Worm (Caenorhabditis elegans) whole organism, young adult: ENCODE measurements around the gene metr-1.
A peak's percentile ranks its signal among the peaks of the same experiment; 100 is the strongest.

Experiments
- B0019.2 ChIP-seq: fragments of 200-800 bp; sonication (Bioruptor generic); conservative IDR thresholded peaks from 2 replicates; pipeline ENCODE4 v1.3.6; 2022; ENCODE audit warnings: missing genetic modification reagents, missing genetic modification characterization, missing compliant biosample characterization
- B0035.1 ChIP-seq: sonication (generic microtip); optimal IDR thresholded peaks from 2 replicates; lab custom pipeline; 2016; ENCODE audit warnings: missing genetic modification characterization, mild to moderate bottlenecking, missing compliant biosample characterization, missing genotype, missing genetic modification reagents
- F33H1.4 ChIP-seq: fragments of 200-800 bp; sonication (Bioruptor generic); IDR thresholded peaks from 2 replicates; pipeline ENCODE4 v1.3.6; 2022; ENCODE audit warnings: missing genetic modification reagents, missing genetic modification characterization, missing compliant biosample characterization
- F37B4.10 ChIP-seq: fragments of 200-800 bp; sonication (Bioruptor generic); IDR thresholded peaks from 2 replicates; pipeline ENCODE4 v1.3.6; 2022; ENCODE audit warnings: missing genetic modification characterization, missing compliant biosample characterization
- F39B2.1 ChIP-seq: fragments of 200-800 bp; sonication (Bioruptor generic); IDR thresholded peaks from 2 replicates; pipeline ENCODE4 v1.3.6; 2022; ENCODE audit warnings: missing genetic modification reagents, missing genetic modification characterization, missing compliant biosample characterization
- F49E8.2 ChIP-seq: sonication (generic microtip); optimal IDR thresholded peaks from 3 replicates; lab custom pipeline; 2017; ENCODE audit warnings: missing genetic modification characterization, mild to moderate bottlenecking, missing compliant biosample characterization, antibody characterized with exemption, moderate library complexity; ENCODE audit not compliant: insufficient read depth
- F57A8.1 ChIP-seq: fragments of 200-800 bp; sonication (Bioruptor generic); optimal IDR thresholded peaks from 2 replicates; lab custom pipeline; 2018; ENCODE audit warnings: mild to moderate bottlenecking, missing genetic modification characterization, moderate library complexity, missing compliant biosample characterization
- F57C9.4 ChIP-seq: sonication (generic microtip); optimal IDR thresholded peaks from 2 replicates; lab custom pipeline; 2017; ENCODE audit warnings: mild to moderate bottlenecking, missing genetic modification characterization, missing compliant biosample characterization
- Y56A3A.18 ChIP-seq: fragments of 200-800 bp; sonication (Bioruptor generic); IDR thresholded peaks from 2 replicates; pipeline ENCODE4 v1.3.6; 2022; ENCODE audit warnings: missing genetic modification reagents, missing genetic modification characterization, missing compliant biosample characterization
- Y67H2A.10 ChIP-seq: fragments of 200-800 bp; sonication (Bioruptor generic); conservative IDR thresholded peaks from 2 replicates; pipeline ENCODE4 v1.3.6; 2022; ENCODE audit warnings: missing genetic modification reagents, missing genetic modification characterization, missing compliant biosample characterization
- Y95B8A.8 ChIP-seq: fragments of 200-800 bp; sonication (Bioruptor generic); IDR thresholded peaks from 2 replicates; pipeline ENCODE4 v1.3.6; 2022; ENCODE audit warnings: missing genetic modification reagents, missing genetic modification characterization, missing compliant biosample characterization
- ZK185.1 ChIP-seq: sonication (generic microtip); optimal IDR thresholded peaks from 2 replicates; lab custom pipeline; 2016; ENCODE audit warnings: mild to moderate bottlenecking, missing genetic modification characterization, missing compliant biosample characterization; ENCODE audit not compliant: poor library complexity, severe bottlenecking
- akir-1 ChIP-seq: fragments of 200-800 bp; sonication (Bioruptor generic); optimal IDR thresholded peaks from 2 replicates; lab custom pipeline; 2018; ENCODE audit warnings: mild to moderate bottlenecking, missing genetic modification characterization, moderate library complexity, missing compliant biosample characterization
- atf-7 ChIP-seq: sonication (generic microtip); optimal IDR thresholded peaks from 2 replicates; lab custom pipeline; 2017; ENCODE audit warnings: mild to moderate bottlenecking, missing genetic modification characterization, missing compliant biosample characterization
- cebp-2 ChIP-seq: fragments of 200-800 bp; sonication (Bioruptor generic); IDR thresholded peaks from 2 replicates; pipeline ENCODE4 v1.3.6; 2022; ENCODE audit warnings: missing genetic modification characterization, missing compliant biosample characterization
- ceh-58 ChIP-seq: fragments of 200-800 bp; sonication (Bioruptor generic); IDR thresholded peaks from 2 replicates; pipeline ENCODE4 v1.3.6; 2022; ENCODE audit warnings: missing genetic modification characterization, missing compliant biosample characterization
- ceh-91 ChIP-seq: fragments of 200-800 bp; sonication (Bioruptor generic); IDR thresholded peaks from 2 replicates; pipeline ENCODE4 v1.3.6; 2022; ENCODE audit warnings: missing genetic modification reagents, missing genetic modification characterization, missing compliant biosample characterization
- chd-7 ChIP-seq: sonication (generic microtip); optimal IDR thresholded peaks from 2 replicates; lab custom pipeline; 2016; ENCODE audit warnings: mild to moderate bottlenecking, missing genetic modification characterization, moderate library complexity, missing compliant biosample characterization
- dpl-1 ChIP-seq: fragments of 150-350 bp; optimal IDR thresholded peaks from 2 replicates; lab custom pipeline; 2014; ENCODE audit warnings: missing biosample characterization, missing genetic modification reagents, missing genetic modification characterization
- efl-1 ChIP-seq: fragments of 150-350 bp; optimal IDR thresholded peaks from 2 replicates; lab custom pipeline; 2014; ENCODE audit warnings: missing biosample characterization, missing genetic modification reagents, missing genetic modification characterization
- egl-44 ChIP-seq: fragments of 200-800 bp; sonication (Bioruptor generic); IDR thresholded peaks from 2 replicates; pipeline ENCODE4 v1.3.6; 2022; ENCODE audit warnings: missing genetic modification reagents, missing genetic modification characterization, missing compliant biosample characterization
- ekl-4 ChIP-seq: fragments of 200-800 bp; sonication (Bioruptor generic); IDR thresholded peaks from 2 replicates; pipeline ENCODE4 v1.3.6; 2022; ENCODE audit warnings: missing genetic modification reagents, missing genetic modification characterization, missing compliant biosample characterization
- gei-17 ChIP-seq: fragments of 200-800 bp; sonication (Bioruptor generic); optimal IDR thresholded peaks from 2 replicates; lab custom pipeline; 2018; ENCODE audit warnings: mild to moderate bottlenecking, missing genetic modification characterization, missing compliant biosample characterization
- hlh-26 ChIP-seq: fragments of 200-800 bp; sonication (Bioruptor generic); conservative IDR thresholded peaks from 2 replicates; pipeline ENCODE4 v1.3.6; 2022; ENCODE audit warnings: missing genetic modification reagents, missing genetic modification characterization, missing compliant biosample characterization
- hmg-1.2 ChIP-seq: fragments of 200-800 bp; sonication (Bioruptor generic); IDR thresholded peaks from 2 replicates; pipeline ENCODE4 v1.3.6; 2022; ENCODE audit warnings: missing genetic modification reagents, missing genetic modification characterization, missing compliant biosample characterization
- hmg-20 ChIP-seq: fragments of 200-800 bp; sonication (Bioruptor generic); IDR thresholded peaks from 2 replicates; pipeline ENCODE4 v1.3.6; 2022; ENCODE audit warnings: missing genetic modification reagents, missing genetic modification characterization, missing compliant biosample characterization
- lag-1 ChIP-seq: fragments of 200-800 bp; sonication (Bioruptor generic); IDR thresholded peaks from 2 replicates; pipeline ENCODE4 v1.3.6; 2022; ENCODE audit warnings: missing genetic modification reagents, missing genetic modification characterization, missing compliant biosample characterization
- let-607 ChIP-seq, 2 experiments: fragments of 200-800 bp in 1 of 2; sonication (Bioruptor generic) in 1 of 2; sonication (generic microtip) in 1 of 2; optimal IDR thresholded peaks; 2 replicates each; lab custom pipeline; 2016 to 2018; ENCODE audit warnings: mild to moderate bottlenecking in 2 of 2, missing compliant biosample characterization in 2 of 2, missing genetic modification characterization in 2 of 2, moderate library complexity in 2 of 2, missing genotype in 1 of 2
- lin-35 ChIP-seq, 3 experiments: fragments of 150-350 bp in 2 of 3; sonication (generic microtip) in 1 of 3; optimal IDR thresholded peaks; 2 replicates each; lab custom pipeline; 2014 to 2018; ENCODE audit warnings: missing biosample characterization in 3 of 3, missing genetic modification characterization in 3 of 3, missing genetic modification reagents in 3 of 3
- lin-40 ChIP-seq: sonication (generic microtip); optimal IDR thresholded peaks from 2 replicates; lab custom pipeline; 2016; ENCODE audit warnings: missing genetic modification characterization, mild to moderate bottlenecking, missing compliant biosample characterization, missing genotype, missing genetic modification reagents
- lin-54 ChIP-seq: fragments of 200-800 bp; sonication (Bioruptor generic); optimal IDR thresholded peaks from 2 replicates; lab custom pipeline; 2018; ENCODE audit warnings: mild to moderate bottlenecking, missing genetic modification characterization, missing compliant biosample characterization
- lsl-1 ChIP-seq: fragments of 200-800 bp; sonication (Bioruptor generic); optimal IDR thresholded peaks from 2 replicates; lab custom pipeline; 2018; ENCODE audit warnings: mild to moderate bottlenecking, missing genetic modification characterization, moderate library complexity, missing compliant biosample characterization
- madf-3 ChIP-seq: fragments of 200-800 bp; sonication (Bioruptor generic); IDR thresholded peaks from 2 replicates; pipeline ENCODE4 v1.3.6; 2022; ENCODE audit warnings: missing genetic modification reagents, missing genetic modification characterization, missing compliant biosample characterization
- mcd-1 ChIP-seq: fragments of 200-800 bp; sonication (Bioruptor generic); IDR thresholded peaks from 2 replicates; pipeline ENCODE4 v1.3.6; 2022; ENCODE audit warnings: missing genetic modification reagents, missing genetic modification characterization, missing compliant biosample characterization
- nfya-2 ChIP-seq: fragments of 200-800 bp; sonication (Bioruptor generic); IDR thresholded peaks from 2 replicates; pipeline ENCODE4 v1.3.6; 2022; ENCODE audit warnings: missing genetic modification reagents, missing genetic modification characterization, missing compliant biosample characterization
- nfyb-1 ChIP-seq: fragments of 200-800 bp; sonication (Bioruptor generic); IDR thresholded peaks from 2 replicates; pipeline ENCODE4 v1.3.6; 2022; ENCODE audit warnings: missing genetic modification reagents, missing genetic modification characterization, missing compliant biosample characterization
- nhr-179 ChIP-seq: sonication (generic microtip); optimal IDR thresholded peaks from 2 replicates; lab custom pipeline; 2016; ENCODE audit warnings: mild to moderate bottlenecking, missing genetic modification characterization, missing compliant biosample characterization
- nhr-80 ChIP-seq: sonication (generic microtip); optimal IDR thresholded peaks from 2 replicates; lab custom pipeline; 2016; ENCODE audit warnings: missing genetic modification characterization, missing compliant biosample characterization
- rpc-1 ChIP-seq, 2 experiments: fragments of 150-350 bp in 1 of 2; sonication (generic microtip) in 1 of 2; optimal IDR thresholded peaks; 2 replicates each; lab custom pipeline; 2014 to 2018; ENCODE audit warnings: missing biosample characterization in 1 of 2, missing genetic modification characterization in 1 of 2, missing genetic modification reagents in 1 of 2, missing genotype in 1 of 2
- snpc-4 ChIP-seq, 5 experiments: fragments of 150-350 bp in 1 of 5; sonication (generic microtip) in 4 of 5; optimal IDR thresholded peaks; 2 replicates each; lab custom pipeline; 2014 to 2018; ENCODE audit warnings: missing genetic modification characterization in 5 of 5, missing biosample characterization in 3 of 5, antibody characterized with exemption in 2 of 5, mild to moderate bottlenecking in 2 of 5, missing compliant biosample characterization in 2 of 5, missing genotype in 2 of 5, moderate library complexity in 2 of 5, missing genetic modification reagents in 1 of 5
- tbx-9 ChIP-seq: sonication (generic microtip); optimal IDR thresholded peaks from 2 replicates; lab custom pipeline; 2016; ENCODE audit warnings: borderline replicate concordance, missing genetic modification characterization, inconsistent platforms, missing compliant biosample characterization
- zim-3 ChIP-seq: sonication (generic microtip); optimal IDR thresholded peaks from 2 replicates; lab custom pipeline; 2017; ENCODE audit warnings: mild to moderate bottlenecking, missing genetic modification characterization, moderate library complexity, missing compliant biosample characterization

metr-1 gene

DNA sequence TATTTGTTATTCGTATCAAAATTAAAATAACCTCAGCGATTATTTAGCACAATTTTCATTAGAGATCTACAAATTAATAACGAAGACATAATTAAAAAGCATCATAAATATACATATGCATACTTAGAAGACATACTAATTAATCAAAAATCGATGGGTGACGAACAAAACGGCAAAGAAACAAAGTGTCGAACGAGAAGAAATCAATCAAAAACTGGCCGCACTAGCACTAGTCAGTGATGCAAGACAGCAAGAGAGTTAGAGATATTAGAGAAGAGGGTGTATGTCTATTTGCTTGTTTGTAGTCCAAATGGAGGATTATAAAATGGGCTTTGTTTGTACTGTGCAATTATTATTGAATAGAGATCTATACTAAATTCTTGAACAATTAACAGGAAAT, 20.5 kb downstream of the metr-1 start:
- TF ChIP-seq akir-1 (no peak), nhr-80 (tag; lab: Kevin White, UChicago) (peak; percentile 3)
- TF ChIP-seq, all 124 proteins: peak for 1

DNA sequence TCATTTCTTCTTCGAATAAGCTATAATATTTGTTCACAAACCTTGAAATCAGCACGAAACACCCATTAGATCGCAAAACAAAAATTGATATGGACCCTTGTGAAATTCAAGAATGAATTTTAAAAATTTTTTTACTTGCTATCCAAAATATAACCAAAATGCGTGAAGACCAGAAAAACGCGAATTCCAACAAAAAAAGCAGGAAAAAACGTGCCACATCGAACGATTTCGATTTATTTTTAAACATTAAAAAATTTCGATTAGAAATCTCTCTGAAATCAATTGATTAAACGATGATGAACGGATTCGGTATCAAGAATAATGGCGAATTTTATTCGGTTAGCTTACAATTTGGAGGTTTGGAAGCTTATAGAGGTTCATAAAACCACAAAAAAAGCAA, 21.0 kb downstream of the metr-1 start, which contains the start of the genes tceb-3 and gskl-1:
Gene tceb-3, minus strand, starts transcription at position 101 of the 400 bp plus-strand sequence.
Gene gskl-1, plus strand, starts transcription at position 243 of the 400 bp plus-strand sequence.
- TF ChIP-seq lin-40 (tag; lab: Kevin White, UChicago) (no peak), egl-44 (GFP tag; lab: Robert Waterston, UW) (no peak), B0035.1 (tag; lab: Kevin White, UChicago) (no peak), gei-17 (GFP tag; lab: Kevin White, UChicago) (no peak), ZK185.1 (tag; lab: Kevin White, UChicago) (no peak), let-607 (tag; optimal IDR thresholded peaks at IDR 0.05; lab: Kevin White, UChicago) (no peak), F39B2.1 (GFP tag; lab: Robert Waterston, UW) (no peak), tbx-9 (tag; lab: Kevin White, UChicago) (no peak), nhr-179 (tag; lab: Kevin White, UChicago) (no peak), atf-7 (no peak), lag-1 (GFP tag; lab: Robert Waterston, UW) (no peak), F49E8.2 (no peak), snpc-4 (GFP tag; optimal IDR thresholded peaks at IDR 0.05; lab: Kevin White, UChicago) (no peak), snpc-4 (tag; optimal IDR thresholded peaks at IDR 0.05; lab: Kevin White, UChicago) (no peak), dpl-1 (no peak), ceh-58 (no peak), hmg-20 (GFP tag; lab: Robert Waterston, UW) (no peak), ekl-4 (GFP tag; lab: Robert Waterston, UW) (no peak), nfya-2 (no peak), Y56A3A.18 (GFP tag; lab: Robert Waterston, UW) (no peak), lin-35 (GFP tag; optimal IDR thresholded peaks at IDR 0.05; lab: Kevin White, UChicago) (no peak)

- TF ChIP-seq rpc-1 (optimal IDR thresholded peaks at IDR 0.05; lab: Kevin White, UChicago) (no peak), rpc-1 (tag; optimal IDR thresholded peaks at IDR 0.05; lab: Kevin White, UChicago) (no peak), F33H1.4 (peak; percentile 54), chd-7 (tag; lab: Kevin White, UChicago) (no peak), lin-35 (GFP tag; optimal IDR thresholded peaks at IDR 0.05; lab: Kevin White, UChicago) (peak in 1 of 3 experiments; percentile 26), cebp-2 (GFP tag; lab: Robert Waterston, UW) (no peak), B0019.2 (GFP tag; lab: Robert Waterston, UW) (no peak), F57C9.4 (tag; lab: Kevin White, UChicago) (no peak), hlh-26 (GFP tag; lab: Robert Waterston, UW) (no peak), F57A8.1 (GFP tag; lab: Kevin White, UChicago) (no peak), zim-3 (tag; lab: Kevin White, UChicago) (no peak), ZK185.1 (tag; lab: Kevin White, UChicago) (no peak), Y67H2A.10 (GFP tag; lab: Robert Waterston, UW) (no peak), Y95B8A.8 (GFP tag; lab: Robert Waterston, UW) (no peak), lsl-1 (peak; percentile 39), dpl-1 (peak; percentile 18), hmg-1.2 (no peak), lin-54 (GFP tag; lab: Kevin White, UChicago) (peak; percentile 75), ceh-91 (GFP tag; lab: Robert Waterston, UW) (no peak), madf-3 (GFP tag; lab: Robert Waterston, UW) (no peak), nfyb-1 (GFP tag; lab: Robert Waterston, UW) (0 out of 2 replicates have a peak, but pooled peaks have one; percentile 17), ceh-58 (no peak), F37B4.10 (GFP tag; lab: Robert Waterston, UW) (no peak), efl-1 (peak; percentile 57), mcd-1 (GFP tag; lab: Robert Waterston, UW) (peak; percentile 57)
These were observed 22.1 kb downstream of the metr-1 start for ce11 chrII:10948236-10949025.
